Fruit fly (Drosophila melanogaster) whole organism, adult: Measurements from ENCODE around the gene CG14965.

Experiments used
- Clk ChIP-seq: fragments of 200-800 bp; sonication (Bioruptor generic); optimal IDR thresholded peaks from 2 replicates; lab custom pipeline; 2017; ENCODE audit warnings: missing biosample characterization, missing genetic modification characterization
- Crg-1 ChIP-seq: fragments of 200-800 bp; sonication (Bioruptor generic); optimal IDR thresholded peaks from 2 replicates; lab custom pipeline; 2016; ENCODE audit warnings: missing biosample characterization, missing genetic modification characterization
- bab1 ChIP-seq: fragments of 200-800 bp; sonication (Bioruptor generic); optimal IDR thresholded peaks from 3 replicates; lab custom pipeline; 2019; ENCODE audit warnings: missing biosample characterization, mild to moderate bottlenecking, missing genetic modification characterization, moderate library complexity
- cic ChIP-seq: fragments of 200-800 bp; sonication (Bioruptor generic); optimal IDR thresholded peaks from 2 replicates; lab custom pipeline; 2017; ENCODE audit warnings: missing biosample characterization, mild to moderate bottlenecking, missing genetic modification characterization, moderate library complexity
- kay ChIP-seq: fragments of 200-800 bp; sonication (Bioruptor generic); peaks from one replicate; lab custom pipeline; 2016; ENCODE audit warnings: missing biosample characterization, missing genetic modification characterization, borderline replicate concordance
- ovo ChIP-seq: fragments of 200-800 bp; sonication (Bioruptor generic); optimal IDR thresholded peaks from 2 replicates; lab custom pipeline; 2016; ENCODE audit warnings: missing biosample characterization, missing genetic modification characterization
- pad ChIP-seq: fragments of 200-800 bp; sonication (Bioruptor generic); optimal IDR thresholded peaks from 3 replicates; lab custom pipeline; 2017; ENCODE audit warnings: missing biosample characterization, missing genetic modification characterization, mild to moderate bottlenecking, moderate library complexity, missing genetic modification reagents

DNA sequence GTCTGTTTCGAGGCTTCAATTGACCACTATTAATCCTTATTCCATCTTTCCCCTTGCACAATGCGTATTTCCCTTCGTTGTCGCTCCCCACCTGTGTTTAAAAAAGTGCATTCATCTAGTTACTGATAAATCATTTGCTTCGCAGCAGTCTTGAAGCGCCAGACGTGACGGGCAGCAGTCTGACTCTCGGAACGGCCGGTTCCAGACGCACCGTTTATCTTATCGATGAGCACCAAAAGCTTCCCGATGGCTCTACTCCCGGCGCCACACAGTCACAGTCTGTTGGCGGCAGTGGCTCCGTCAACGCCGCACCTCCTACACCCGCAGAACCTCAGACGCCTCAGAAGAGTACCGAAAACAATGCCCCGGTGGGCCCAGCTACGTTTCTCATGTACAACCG, 8.2 kb downstream of the CG14965 start, which contains the start of gene CG42494:
- TF ChIP-seq kay (GFP tag; lab: Kevin White, UChicago) (no peak), cic (no peak), bab1 (no peak), Crg-1 (no peak), ovo (GFP tag; lab: Kevin White, UChicago) (no peak), Clk (GFP tag; lab: Kevin White, UChicago) (no peak), pad (GFP tag; lab: Kevin White, UChicago) (no peak)
